Comparison of ENCODE assay signal across 1 fruit fly cellular context in genomic region chr3L:21626036-21626614, dm6.
TF ChIP-seq lines count a peak whose summit lies in the region.

No protein-coding gene starts in this region.

TF ChIP-seq in whole organism, embryonic, 481 proteins besides CTCF, POLR2A, EP300 and RAD21 (continued from another document):
- no peak for TF ChIP-seq CG1024 (GFP tag; IDR thresholded peaks at IDR 0.05; lab: Robert Waterston, UW)
- TF ChIP-seq Atf-2 (GFP tag; optimal IDR thresholded peaks at IDR 0.05; lab: Kevin White, UChicago): no peak
- peak; percentile 2 for TF ChIP-seq CG9797 (GFP tag; optimal IDR thresholded peaks at IDR 0.05; lab: Kevin White, UChicago)
- TF ChIP-seq CG14710 (tag; optimal IDR thresholded peaks at IDR 0.05; lab: Kevin White, UChicago): peak; percentile 52
- TF ChIP-seq pzg (GFP tag; optimal IDR thresholded peaks at IDR 0.05; lab: Kevin White, UChicago): peak; percentile 44
- TF ChIP-seq CG18476 (GFP tag; optimal IDR thresholded peaks at IDR 0.05; lab: Kevin White, UChicago): no peak
- peak; percentile 83 for TF ChIP-seq CG13287 (GFP tag; IDR thresholded peaks at IDR 0.05; lab: Robert Waterston, UW; ENCODE audit: partially characterized antibody)
- no peak for TF ChIP-seq sr (GFP tag; IDR thresholded peaks at IDR 0.05; lab: Robert Waterston, UW)
- peak; percentile 72 for TF ChIP-seq CG34224 (GFP tag; IDR thresholded peaks at IDR 0.05; lab: Robert Waterston, UW; ENCODE audit: partially characterized antibody)
- peak; percentile 67 for TF ChIP-seq trem (tag; optimal IDR thresholded peaks at IDR 0.05; lab: Kevin White, UChicago)
- TF ChIP-seq crp (GFP tag; optimal IDR thresholded peaks at IDR 0.05; lab: Kevin White, UChicago): no peak
- TF ChIP-seq amos (GFP tag; IDR thresholded peaks at IDR 0.05; lab: Robert Waterston, UW; ENCODE audit: partially characterized antibody): peak; percentile 81; the same call in 1 of the 2 replicates
- TF ChIP-seq sc (optimal IDR thresholded peaks at IDR 0.05; lab: Kevin White, UChicago): no peak
- no peak for TF ChIP-seq sc (GFP tag; optimal IDR thresholded peaks at IDR 0.05; lab: Kevin White, UChicago)
- peak; percentile 71; the same call in 1 of the 2 replicates for TF ChIP-seq bbx (GFP tag; IDR thresholded peaks at IDR 0.05; lab: Robert Waterston, UW; ENCODE audit: partially characterized antibody)
- peak; percentile 48 for TF ChIP-seq CG30020 (tag; optimal IDR thresholded peaks at IDR 0.05; lab: Kevin White, UChicago)
- TF ChIP-seq Ets97D (GFP tag; optimal IDR thresholded peaks at IDR 0.05; lab: Kevin White, UChicago): peak; percentile 19
- TF ChIP-seq dm (GFP tag; optimal IDR thresholded peaks at IDR 0.05; lab: Kevin White, UChicago): peak; percentile 5
- TF ChIP-seq lbe (GFP tag; optimal IDR thresholded peaks at IDR 0.05; lab: Kevin White, UChicago): peak; percentile 0
- peak; percentile 94 for TF ChIP-seq CG8281 (tag; optimal IDR thresholded peaks at IDR 0.05; lab: Kevin White, UChicago)
- TF ChIP-seq Tbp (GFP tag; optimal IDR thresholded peaks at IDR 0.05; lab: Kevin White, UChicago): no peak
- peak; percentile 79 for TF ChIP-seq Dll (GFP tag; IDR thresholded peaks at IDR 0.05; lab: Robert Waterston, UW; ENCODE audit: partially characterized antibody)
- no peak for TF ChIP-seq CG18262 (tag; optimal IDR thresholded peaks at IDR 0.05; lab: Kevin White, UChicago)
- TF ChIP-seq BEAF-32 (GFP tag; optimal IDR thresholded peaks at IDR 0.05; lab: Kevin White, UChicago): peak; percentile 76
- no peak for TF ChIP-seq CG17328 (GFP tag; IDR thresholded peaks at IDR 0.05; lab: Robert Waterston, UW)
- TF ChIP-seq da (GFP tag; optimal IDR thresholded peaks at IDR 0.05; lab: Kevin White, UChicago): no peak
- peak; percentile 78; the same call in 2 of the 4 replicates for TF ChIP-seq chinmo (GFP tag; IDR thresholded peaks at IDR 0.05; lab: Robert Waterston, UW; ENCODE audit: partially characterized antibody)
- TF ChIP-seq inv (GFP tag; IDR thresholded peaks at IDR 0.05; lab: Robert Waterston, UW; ENCODE audit: partially characterized antibody): peak; percentile 62
- TF ChIP-seq fru (optimal IDR thresholded peaks at IDR 0.05; lab: Kevin White, UChicago): no peak
- peak; percentile 23 for TF ChIP-seq CG17829 (tag; optimal IDR thresholded peaks at IDR 0.05; lab: Kevin White, UChicago)
- peak; percentile 60; the same call in 1 of the 2 replicates for TF ChIP-seq MBD-R2 (GFP tag; IDR thresholded peaks at IDR 0.05; lab: Robert Waterston, UW)
- TF ChIP-seq Aef1 (GFP tag; IDR thresholded peaks at IDR 0.05; lab: Robert Waterston, UW): no peak
- TF ChIP-seq CG5180 (GFP tag; optimal IDR thresholded peaks at IDR 0.05; lab: Kevin White, UChicago): no peak
- TF ChIP-seq Scr (GFP tag; IDR thresholded peaks at IDR 0.05; lab: Robert Waterston, UW; ENCODE audit: partially characterized antibody): peak; percentile 78
- TF ChIP-seq fu2 (GFP tag; optimal IDR thresholded peaks at IDR 0.05; lab: Kevin White, UChicago): no peak
- TF ChIP-seq Doc3 (GFP tag; IDR thresholded peaks at IDR 0.05; lab: Robert Waterston, UW; ENCODE audit: partially characterized antibody): peak; percentile 59; the same call in 2 of the 3 replicates
- no peak for TF ChIP-seq CG16779 (GFP tag; IDR thresholded peaks at IDR 0.05; lab: Robert Waterston, UW)
- peak; percentile 97 for TF ChIP-seq CG3995 (GFP tag; optimal IDR thresholded peaks at IDR 0.05; lab: Kevin White, UChicago)
- no peak for TF ChIP-seq CG12236 (GFP tag; optimal IDR thresholded peaks at IDR 0.05; lab: Kevin White, UChicago)
- TF ChIP-seq CG17186 (GFP tag; optimal IDR thresholded peaks at IDR 0.05; lab: Kevin White, UChicago): peak; percentile 47
- TF ChIP-seq CG12659 (GFP tag; optimal IDR thresholded peaks at IDR 0.05; lab: Kevin White, UChicago): peak; percentile 38
- peak; percentile 78 for TF ChIP-seq MESR4 (GFP tag; optimal IDR thresholded peaks at IDR 0.05; lab: Kevin White, UChicago)
- TF ChIP-seq sens (GFP tag; lab: Kevin White, UChicago): peak; percentile 9
- peak; percentile 15 for TF ChIP-seq gfzf (GFP tag; optimal IDR thresholded peaks at IDR 0.05; lab: Kevin White, UChicago)
- TF ChIP-seq ap (GFP tag; IDR thresholded peaks at IDR 0.05; lab: Robert Waterston, UW): no peak
- TF ChIP-seq wek (GFP tag; optimal IDR thresholded peaks at IDR 0.05; lab: Kevin White, UChicago): no peak
- 0 out of 2 replicates have a peak, but pooled peaks have one; percentile 9 for TF ChIP-seq nerfin-2 (GFP tag; IDR thresholded peaks at IDR 0.05; lab: Robert Waterston, UW; ENCODE audit: partially characterized antibody)
- peak; percentile 6 for TF ChIP-seq CG15479 (GFP tag; optimal IDR thresholded peaks at IDR 0.05; lab: Kevin White, UChicago)
- TF ChIP-seq Poxn (GFP tag; IDR thresholded peaks at IDR 0.05; lab: Robert Waterston, UW): no peak
- no peak for TF ChIP-seq Spps (tag; optimal IDR thresholded peaks at IDR 0.05; lab: Kevin White, UChicago)
- peak; percentile 40 for TF ChIP-seq YL-1 (GFP tag; optimal IDR thresholded peaks at IDR 0.05; lab: Kevin White, UChicago)
- no peak for TF ChIP-seq ftz-f1 (GFP tag; optimal IDR thresholded peaks at IDR 0.05; lab: Kevin White, UChicago)
- TF ChIP-seq CG4730 (GFP tag; IDR thresholded peaks at IDR 0.05; lab: Robert Waterston, UW): no peak
- TF ChIP-seq Bgb (GFP tag; IDR thresholded peaks at IDR 0.05; lab: Robert Waterston, UW; ENCODE audit: partially characterized antibody): peak; percentile 72; the same call in 1 of the 2 replicates
- no peak for TF ChIP-seq CG8944 (GFP tag; optimal IDR thresholded peaks at IDR 0.05; lab: Kevin White, UChicago)
- TF ChIP-seq CG2889 (GFP tag; IDR thresholded peaks at IDR 0.05; lab: Robert Waterston, UW): no peak
- no peak for TF ChIP-seq lab (GFP tag; optimal IDR thresholded peaks at IDR 0.05; lab: Kevin White, UChicago)
- no peak for TF ChIP-seq ara (GFP tag; IDR thresholded peaks at IDR 0.05; lab: Robert Waterston, UW)
- TF ChIP-seq CG16813 (GFP tag; IDR thresholded peaks at IDR 0.05; lab: Robert Waterston, UW; ENCODE audit: partially characterized antibody): peak; percentile 69
- peak; percentile 82 for TF ChIP-seq Sry-δ (GFP tag; optimal IDR thresholded peaks at IDR 0.05; lab: Kevin White, UChicago)
- no peak for TF ChIP-seq CG6791 (GFP tag; IDR thresholded peaks at IDR 0.05; lab: Robert Waterston, UW; ENCODE audit: partially characterized antibody)
- TF ChIP-seq CG10267 (tag; optimal IDR thresholded peaks at IDR 0.05; lab: Kevin White, UChicago): peak; percentile 45
- peak; percentile 68 for TF ChIP-seq HLH4C (GFP tag; IDR thresholded peaks at IDR 0.05; lab: Robert Waterston, UW; ENCODE audit: partially characterized antibody)
